Fruit fly (Drosophila melanogaster) whole organism, embryonic: Measurements from ENCODE around the gene fzy.

Experiments
- Antp ChIP-seq: fragments of 200-800 bp; sonication (Bioruptor generic); optimal IDR thresholded peaks from 3 replicates; lab custom pipeline; 2016; ENCODE audit warnings: missing biosample characterization, missing genetic modification characterization
- BtbVII ChIP-seq: fragments of 200-800 bp; sonication (Bioruptor generic); optimal IDR thresholded peaks from 3 replicates; lab custom pipeline; 2017; ENCODE audit warnings: missing biosample characterization, mild to moderate bottlenecking, missing genetic modification characterization
- Bteb2 ChIP-seq: fragments of 200-800 bp; sonication (Bioruptor generic); optimal IDR thresholded peaks from 2 replicates; lab custom pipeline; 2016; ENCODE audit warnings: missing biosample characterization, missing genetic modification characterization
- CG10147 ChIP-seq: fragments of 200-800 bp; sonication (Bioruptor generic); optimal IDR thresholded peaks from 2 replicates; lab custom pipeline; 2019; ENCODE audit warnings: missing biosample characterization, mild to moderate bottlenecking, missing genetic modification characterization, moderate library complexity
- CG10366 ChIP-seq: fragments of 200-800 bp; sonication (Bioruptor generic); IDR thresholded peaks from 2 replicates; pipeline ENCODE4 v1.3.6; 2022; ENCODE audit warnings: missing biosample characterization, missing genetic modification characterization
- CG10979 ChIP-seq: fragments of 200-800 bp; sonication (Bioruptor generic); optimal IDR thresholded peaks from 2 replicates; lab custom pipeline; 2018; ENCODE audit warnings: missing biosample characterization, mild to moderate bottlenecking, missing genetic modification characterization, moderate library complexity
- CG11504 ChIP-seq: fragments of 200-800 bp; sonication (Bioruptor generic); optimal IDR thresholded peaks from 3 replicates; lab custom pipeline; 2019; ENCODE audit warnings: missing biosample characterization, mild to moderate bottlenecking, missing genetic modification characterization, moderate library complexity
- CG12659 ChIP-seq: fragments of 200-800 bp; sonication (Bioruptor generic); optimal IDR thresholded peaks from 3 replicates; lab custom pipeline; 2017; ENCODE audit warnings: mild to moderate bottlenecking, missing biosample characterization, missing genetic modification reagents, missing genetic modification characterization
- CG12769 ChIP-seq: fragments of 200-800 bp; sonication (Bioruptor generic); optimal IDR thresholded peaks from 2 replicates; lab custom pipeline; 2019; ENCODE audit warnings: missing biosample characterization, mild to moderate bottlenecking, missing genetic modification characterization, moderate library complexity
- CG13624 ChIP-seq: fragments of 200-800 bp; sonication (Bioruptor generic); optimal IDR thresholded peaks from 2 replicates; lab custom pipeline; 2016; ENCODE audit warnings: missing biosample characterization, missing genetic modification characterization
- CG14965 ChIP-seq: fragments of 200-800 bp; sonication (Bioruptor generic); optimal IDR thresholded peaks from 2 replicates; lab custom pipeline; 2016; ENCODE audit warnings: missing biosample characterization, missing genetic modification characterization, borderline replicate concordance
- CG15011 ChIP-seq: fragments of 200-800 bp; sonication (Bioruptor generic); optimal IDR thresholded peaks from 3 replicates; lab custom pipeline; 2018; ENCODE audit warnings: missing biosample characterization, mild to moderate bottlenecking, missing genetic modification characterization
- CG1832 ChIP-seq: fragments of 200-800 bp; sonication (Bioruptor generic); optimal IDR thresholded peaks from 2 replicates; lab custom pipeline; 2017; ENCODE audit warnings: missing biosample characterization, mild to moderate bottlenecking, missing genetic modification characterization, inconsistent platforms
- CG32532 ChIP-seq: fragments of 200-800 bp; sonication (Bioruptor generic); IDR thresholded peaks from 2 replicates; pipeline ENCODE4 v1.3.6; 2022; ENCODE audit warnings: missing biosample characterization, missing genetic modification characterization
- CG34376 ChIP-seq: fragments of 200-800 bp; sonication (Bioruptor generic); optimal IDR thresholded peaks from 2 replicates; lab custom pipeline; 2018; ENCODE audit warnings: missing biosample characterization, mild to moderate bottlenecking, missing genetic modification characterization
- CG8281 ChIP-seq: fragments of 200-800 bp; sonication (Bioruptor generic); optimal IDR thresholded peaks from 2 replicates; lab custom pipeline; 2018; ENCODE audit warnings: missing biosample characterization, mild to moderate bottlenecking, missing genetic modification characterization, moderate library complexity
- CHES-1-like ChIP-seq: fragments of 200-800 bp; sonication (Bioruptor generic); optimal IDR thresholded peaks from 2 replicates; lab custom pipeline; 2016; ENCODE audit warnings: missing biosample characterization, missing genetic modification characterization
- H2.0 ChIP-seq: fragments of 200-800 bp; sonication (Bioruptor generic); IDR thresholded peaks from 2 replicates; pipeline ENCODE4 v1.3.6; 2022; ENCODE audit warnings: missing biosample characterization, missing genetic modification characterization
- Hr51 ChIP-seq, 2 experiments: fragments of 200-800 bp; sonication (Bioruptor generic); optimal IDR thresholded peaks; 2 replicates in 1 of 2; 3 replicates in 1 of 2; lab custom pipeline; 2016 to 2018; ENCODE audit warnings: missing biosample characterization in 2 of 2, missing genetic modification characterization in 2 of 2, mild to moderate bottlenecking in 1 of 2, moderate library complexity in 1 of 2
- Lhr ChIP-seq: fragments of 200-800 bp; sonication (Bioruptor generic); optimal IDR thresholded peaks from 3 replicates; lab custom pipeline; 2017; ENCODE audit warnings: mild to moderate bottlenecking, missing biosample characterization, missing genetic modification reagents, missing genetic modification characterization
- Meics ChIP-seq: fragments of 200-800 bp; sonication (Bioruptor generic); optimal IDR thresholded peaks from 2 replicates; lab custom pipeline; 2017; ENCODE audit warnings: missing biosample characterization, mild to moderate bottlenecking, missing genetic modification characterization
- NK7.1 ChIP-seq: fragments of 200-800 bp; sonication (Bioruptor generic); optimal IDR thresholded peaks from 3 replicates; lab custom pipeline; 2016; ENCODE audit warnings: missing biosample characterization, missing genetic modification characterization
- Sin3A ChIP-seq: fragments of >200 bp; optimal IDR thresholded peaks from 2 replicates; lab custom pipeline; 2018
- abd-A ChIP-seq: fragments of 200-800 bp; sonication (Bioruptor generic); optimal IDR thresholded peaks from 3 replicates; lab custom pipeline; 2019; ENCODE audit warnings: missing biosample characterization, mild to moderate bottlenecking, missing genetic modification characterization, moderate library complexity
- ase ChIP-seq: fragments of 200-800 bp; sonication (Bioruptor generic); IDR thresholded peaks from 3 replicates; pipeline ENCODE4 v1.3.6; 2022; ENCODE audit warnings: missing biosample characterization, missing genetic modification characterization
- bab2 ChIP-seq: fragments of 200-800 bp; sonication (Bioruptor generic); optimal IDR thresholded peaks from 2 replicates; lab custom pipeline; 2016; ENCODE audit warnings: missing biosample characterization, missing genetic modification characterization
- cwo ChIP-seq: fragments of 200-800 bp; sonication (Bioruptor generic); optimal IDR thresholded peaks from 3 replicates; lab custom pipeline; 2017; ENCODE audit warnings: missing biosample characterization, missing genetic modification characterization, mild to moderate bottlenecking, moderate library complexity, missing genetic modification reagents
- en ChIP-seq: fragments of 200-800 bp; sonication (Bioruptor generic); optimal IDR thresholded peaks from 2 replicates; lab custom pipeline; 2016; ENCODE audit warnings: missing biosample characterization, missing genetic modification characterization
- eyg ChIP-seq: fragments of 200-800 bp; sonication (Bioruptor generic); optimal IDR thresholded peaks from 3 replicates; lab custom pipeline; 2016; ENCODE audit warnings: missing biosample characterization, missing genetic modification characterization
- fd96Cb ChIP-seq: fragments of 200-800 bp; sonication (Bioruptor generic); optimal IDR thresholded peaks from 2 replicates; lab custom pipeline; 2018; ENCODE audit warnings: missing biosample characterization, mild to moderate bottlenecking, missing genetic modification characterization, moderate library complexity
- hkb ChIP-seq, 2 experiments: fragments of 200-800 bp in 1 of 2; fragments of >200 bp in 1 of 2; sonication (Bioruptor generic) in 1 of 2; IDR thresholded peaks in 1 of 2; optimal IDR thresholded peaks in 1 of 2; 2 replicates each; pipeline versions ENCODE4 v1.3.6 to Lab custom; 2017 to 2022; ENCODE audit warnings: missing biosample characterization in 1 of 2, missing genetic modification characterization in 1 of 2
- maf-S ChIP-seq: fragments of 200-800 bp; sonication (Bioruptor generic); optimal IDR thresholded peaks from 2 replicates; lab custom pipeline; 2016; ENCODE audit warnings: missing biosample characterization, missing genetic modification characterization
- mam ChIP-seq: fragments of 200-800 bp; sonication (Bioruptor generic); optimal IDR thresholded peaks from 3 replicates; lab custom pipeline; 2016; ENCODE audit warnings: missing biosample characterization, missing genetic modification characterization
- pzg ChIP-seq: fragments of 200-800 bp; sonication (Bioruptor generic); optimal IDR thresholded peaks from 3 replicates; lab custom pipeline; 2018; ENCODE audit warnings: missing biosample characterization, mild to moderate bottlenecking, missing genetic modification characterization, moderate library complexity
- salm ChIP-seq: fragments of 200-800 bp; sonication (Bioruptor generic); optimal IDR thresholded peaks from 2 replicates; lab custom pipeline; 2018; ENCODE audit warnings: missing biosample characterization, mild to moderate bottlenecking, missing genetic modification characterization
- schlank ChIP-seq: fragments of 200-800 bp; sonication (Bioruptor generic); optimal IDR thresholded peaks from 2 replicates; lab custom pipeline; 2018; ENCODE audit warnings: missing biosample characterization, mild to moderate bottlenecking, missing genetic modification characterization
- scrt ChIP-seq: fragments of 200-800 bp; sonication (Bioruptor generic); optimal IDR thresholded peaks from 2 replicates; lab custom pipeline; 2018; ENCODE audit warnings: missing biosample characterization, mild to moderate bottlenecking, missing genetic modification characterization, moderate library complexity
- shn ChIP-seq: fragments of 200-800 bp; sonication (Bioruptor generic); optimal IDR thresholded peaks from 3 replicates; lab custom pipeline; 2016; ENCODE audit warnings: missing biosample characterization, missing genetic modification characterization
- sim ChIP-seq: fragments of 200-800 bp; sonication (Bioruptor generic); IDR thresholded peaks from 2 replicates; pipeline ENCODE4 v1.3.6; 2022; ENCODE audit warnings: missing biosample characterization, missing genetic modification characterization
- sisA ChIP-seq: fragments of 200-800 bp; sonication (Bioruptor generic); IDR thresholded peaks from 2 replicates; pipeline ENCODE4 v1.3.6; 2022; ENCODE audit warnings: missing biosample characterization, missing genetic modification characterization
- slou ChIP-seq: fragments of 200-800 bp; sonication (Bioruptor generic); optimal IDR thresholded peaks from 3 replicates; lab custom pipeline; 2016; ENCODE audit warnings: missing biosample characterization, missing genetic modification characterization
- sqz ChIP-seq: fragments of 200-800 bp; sonication (Bioruptor generic); optimal IDR thresholded peaks from 3 replicates; lab custom pipeline; 2018; ENCODE audit warnings: missing biosample characterization, mild to moderate bottlenecking, missing genetic modification characterization
- sug ChIP-seq: fragments of 200-800 bp; optimal IDR thresholded peaks from 2 replicates; lab custom pipeline; 2019; ENCODE audit warnings: missing biosample characterization, mild to moderate bottlenecking, missing genetic modification characterization, moderate library complexity
- tio ChIP-seq: fragments of 200-800 bp; sonication (Bioruptor generic); optimal IDR thresholded peaks from 2 replicates; lab custom pipeline; 2017; ENCODE audit warnings: missing biosample characterization, missing genetic modification characterization, inconsistent platforms
- twi ChIP-seq: fragments of 200-800 bp; optimal IDR thresholded peaks from 2 replicates; lab custom pipeline; 2019; ENCODE audit warnings: missing biosample characterization, mild to moderate bottlenecking, missing genetic modification characterization, moderate library complexity
- usp ChIP-seq: fragments of >200 bp; optimal IDR thresholded peaks from 2 replicates; lab custom pipeline; 2017; ENCODE audit warnings: missing biosample characterization, missing genetic modification characterization
- vnd ChIP-seq: fragments of 200-800 bp; sonication (Bioruptor generic); IDR thresholded peaks from 3 replicates; pipeline ENCODE4 v1.3.6; 2022; ENCODE audit warnings: missing biosample characterization, missing genetic modification characterization; ENCODE audit not compliant: partially characterized antibody
- vvl ChIP-seq: fragments of 200-800 bp; sonication (Bioruptor generic); IDR thresholded peaks from 2 replicates; pipeline ENCODE4 v1.3.6; 2022; ENCODE audit warnings: missing biosample characterization, missing genetic modification characterization
- wek ChIP-seq: fragments of 200-800 bp; sonication (Bioruptor generic); optimal IDR thresholded peaks from 3 replicates; lab custom pipeline; 2018; ENCODE audit warnings: missing biosample characterization, mild to moderate bottlenecking, missing genetic modification characterization, moderate library complexity

The fzy gene

dm6 chr2L:16285692-16286359 is 24.9 kb upstream of the fzy start:
- TF ChIP-seq twi (tag; lab: Kevin White, UChicago) (no peak), CG10147 (peak; percentile 85), shn (GFP tag; lab: Kevin White, UChicago) (peak; percentile 82), salm (tag; lab: Kevin White, UChicago) (peak; percentile 82), Antp (peak; percentile 83), maf-S (GFP tag; lab: Kevin White, UChicago) (peak; percentile 89), Bteb2 (GFP tag; lab: Kevin White, UChicago) (peak; percentile 71), CG12659 (GFP tag; lab: Kevin White, UChicago) (peak; percentile 70), usp (GFP tag; lab: Kevin White, UChicago) (no peak), Lhr (GFP tag; lab: Kevin White, UChicago) (peak; percentile 62), CG8281 (peak; percentile 74), tio (GFP tag; lab: Kevin White, UChicago) (peak; percentile 81), bab2 (peak; percentile 85), sug (tag; lab: Kevin White, UChicago) (peak; percentile 56), fd96Cb (tag; lab: Kevin White, UChicago) (peak; percentile 94), CG10979 (tag; lab: Kevin White, UChicago) (peak; percentile 90), CG14965 (GFP tag; lab: Kevin White, UChicago) (peak; percentile 41), abd-A (tag; lab: Kevin White, UChicago) (no peak), CG34376 (GFP tag; lab: Kevin White, UChicago) (no peak), NK7.1 (peak; percentile 50), wek (GFP tag; lab: Kevin White, UChicago) (peak; percentile 68), CG12769 (tag; lab: Kevin White, UChicago) (peak; percentile 92), vvl (GFP tag; lab: Robert Waterston, UW) (no peak), CG10366 (no peak), pzg (GFP tag; lab: Kevin White, UChicago) (peak; percentile 3), scrt (GFP tag; lab: Kevin White, UChicago) (peak; percentile 80), schlank (peak; percentile 80), CHES-1-like (peak; percentile 74), CG32532 (GFP tag; lab: Robert Waterston, UW) (no peak), CG15011 (GFP tag; lab: Kevin White, UChicago) (peak; percentile 77), CG1832 (GFP tag; lab: Kevin White, UChicago) (peak; percentile 66), slou (GFP tag; lab: Kevin White, UChicago) (peak; percentile 81), mam (GFP tag; lab: Kevin White, UChicago) (peak; percentile 91), en (GFP tag; lab: Kevin White, UChicago) (peak; percentile 67), eyg (GFP tag; lab: Kevin White, UChicago) (peak; percentile 57), BtbVII (GFP tag; lab: Kevin White, UChicago) (peak; percentile 79), CG11504 (tag; lab: Kevin White, UChicago) (peak; percentile 88), Meics (peak; percentile 84), CG13624 (GFP tag; lab: Kevin White, UChicago) (peak; percentile 86), hkb (optimal IDR thresholded peaks at IDR 0.05; lab: Kevin White, UChicago) (no peak), hkb (GFP tag; IDR thresholded peaks at IDR 0.05; lab: Robert Waterston, UW) (no peak), Sin3A (lab: Kevin White, UChicago) (no peak), sisA (no peak), cwo (GFP tag; lab: Kevin White, UChicago) (peak; percentile 56), Hr51 (GFP tag; optimal IDR thresholded peaks at IDR 0.05; lab: Kevin White, UChicago) (peak; percentile 71 to 88), sim (GFP tag; lab: Robert Waterston, UW) (no peak), H2.0 (no peak), sqz (GFP tag; lab: Kevin White, UChicago) (peak; percentile 25), ase (no peak), vnd (GFP tag; lab: Robert Waterston, UW) (no peak)
